Fruit fly (Drosophila melanogaster): Measurements from ENCODE around the gene CG31205.

DNA sequence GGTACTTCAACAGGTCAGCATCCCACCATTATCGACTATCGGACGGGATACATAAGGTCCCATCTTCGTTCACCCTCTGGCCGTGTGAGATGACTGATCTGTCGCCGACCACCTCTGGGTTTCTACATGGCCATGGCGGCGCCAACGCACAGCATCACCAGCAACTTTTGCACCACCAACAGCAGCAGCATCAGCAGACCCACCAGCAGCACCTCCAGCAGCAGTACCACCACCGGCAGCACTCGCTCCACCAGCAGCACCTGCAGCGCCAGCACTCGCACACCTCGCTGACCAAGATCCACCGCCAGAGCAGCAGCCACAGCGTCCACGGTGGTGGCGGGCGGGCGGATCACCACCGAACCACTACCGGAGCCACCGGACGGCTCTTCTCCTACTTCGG, 23.6 kb downstream of the CG31205 start:
- no peak for TF ChIP-seq Pif1B (GFP tag; optimal IDR thresholded peaks at IDR 0.05)
- TF ChIP-seq CG32121 (GFP tag; IDR thresholded peaks at IDR 0.05): no peak
- no peak for TF ChIP-seq Ets98B (GFP tag; IDR thresholded peaks at IDR 0.05)
- TF ChIP-seq CG14655 (GFP tag; optimal IDR thresholded peaks at IDR 0.05): no peak
- TF ChIP-seq EcR (GFP tag; optimal IDR thresholded peaks at IDR 0.05): no peak
- TF ChIP-seq CG15710 (tag; optimal IDR thresholded peaks at IDR 0.05): no peak
- TF ChIP-seq CG13204 (GFP tag; optimal IDR thresholded peaks at IDR 0.05): no peak
